Worm (Caenorhabditis elegans) whole organism, L1 larva: Measurements from ENCODE around the gene Y38H6C.25.

Source experiments
- C04F5.9 ChIP-seq: sonication (generic microtip); optimal IDR thresholded peaks from 2 replicates; lab custom pipeline; 2016; ENCODE audit warnings: missing genetic modification characterization, missing compliant biosample characterization
- C34B4.2 ChIP-seq: sonication (generic microtip); optimal IDR thresholded peaks from 2 replicates; lab custom pipeline; 2017; ENCODE audit warnings: mild to moderate bottlenecking, missing genetic modification characterization, missing compliant biosample characterization
- Y116A8C.19 ChIP-seq: sonication (generic microtip); optimal IDR thresholded peaks from 2 replicates; lab custom pipeline; 2016; ENCODE audit warnings: missing compliant biosample characterization, missing genetic modification characterization, borderline replicate concordance
- aly-2 ChIP-seq: fragments of 150-350 bp; optimal IDR thresholded peaks from 2 replicates; lab custom pipeline; 2014; ENCODE audit warnings: missing biosample characterization, missing genetic modification characterization
- ceh-8 ChIP-seq: fragments of 200-800 bp; sonication (Bioruptor generic); optimal IDR thresholded peaks from 2 replicates; lab custom pipeline; 2018; ENCODE audit warnings: mild to moderate bottlenecking, missing genetic modification characterization, moderate library complexity, missing compliant biosample characterization
- dsc-1 ChIP-seq: sonication (generic microtip); optimal IDR thresholded peaks from 2 replicates; lab custom pipeline; 2016; ENCODE audit warnings: mild to moderate bottlenecking, missing genetic modification characterization, missing compliant biosample characterization
- efl-1 ChIP-seq, 4 experiments: fragments of 150-350 bp; optimal IDR thresholded peaks in 3 of 4; peaks in 1 of 4; 1 replicate in 1 of 4; 2 replicates in 3 of 4; lab custom pipeline; 2014; ENCODE audit warnings: missing biosample characterization in 2 of 4, missing genetic modification characterization in 2 of 4, missing genetic modification reagents in 2 of 4
- elt-2 ChIP-seq: sonication (generic microtip); optimal IDR thresholded peaks from 2 replicates; lab custom pipeline; 2016; ENCODE audit warnings: missing genetic modification characterization, mild to moderate bottlenecking, inconsistent platforms, missing compliant biosample characterization, missing genetic modification reagents
- elt-3 ChIP-seq, 6 experiments: fragments of 150-350 bp in 1 of 6; sonication (generic microtip); optimal IDR thresholded peaks; 2 replicates each; lab custom pipeline; 2017 to 2018; ENCODE audit warnings: missing biosample characterization in 6 of 6, missing genetic modification characterization in 6 of 6, inconsistent platforms in 1 of 6
- fkh-4 ChIP-seq: sonication (generic microtip); optimal IDR thresholded peaks from 2 replicates; lab custom pipeline; 2016; ENCODE audit warnings: missing compliant biosample characterization, missing genetic modification characterization, borderline replicate concordance
- fkh-8 ChIP-seq: sonication (generic microtip); optimal IDR thresholded peaks from 2 replicates; lab custom pipeline; 2016; ENCODE audit warnings: mild to moderate bottlenecking, missing genetic modification characterization, missing compliant biosample characterization
- fos-1 ChIP-seq: fragments of 150-350 bp; optimal IDR thresholded peaks from 2 replicates; lab custom pipeline; 2014; ENCODE audit warnings: missing biosample characterization, missing genetic modification characterization
- grh-1 ChIP-seq: fragments of 200-800 bp; sonication (Bioruptor generic); IDR thresholded peaks from 2 replicates; pipeline ENCODE4 v1.3.6; 2022; ENCODE audit warnings: missing genetic modification reagents, missing genetic modification characterization, missing compliant biosample characterization
- hlh-17 ChIP-seq: fragments of 200-800 bp; sonication (Bioruptor generic); optimal IDR thresholded peaks from 2 replicates; lab custom pipeline; 2018; ENCODE audit warnings: missing genetic modification characterization, mild to moderate bottlenecking, missing compliant biosample characterization, moderate library complexity, borderline replicate concordance
- irx-1 ChIP-seq: sonication (generic microtip); optimal IDR thresholded peaks from 2 replicates; lab custom pipeline; 2016; ENCODE audit warnings: missing genetic modification characterization, missing compliant biosample characterization
- isw-1 ChIP-seq: fragments of 200-800 bp; sonication (Bioruptor generic); IDR thresholded peaks from 2 replicates; pipeline ENCODE4 v1.3.6; 2022; ENCODE audit warnings: missing genetic modification characterization, missing compliant biosample characterization
- lin-14 ChIP-seq: fragments of 200-800 bp; sonication (Bioruptor generic); optimal IDR thresholded peaks from 2 replicates; lab custom pipeline; 2018; ENCODE audit warnings: mild to moderate bottlenecking, missing genetic modification characterization, moderate library complexity, missing compliant biosample characterization
- lin-15B ChIP-seq: fragments of 150-350 bp; sonication (generic microtip); optimal IDR thresholded peaks from 3 replicates; lab custom pipeline; 2014; ENCODE audit warnings: missing biosample characterization, missing genetic modification characterization
- lin-35 ChIP-seq, 2 experiments: fragments of 150-350 bp; optimal IDR thresholded peaks; 2 replicates each; lab custom pipeline; 2014; ENCODE audit warnings: missing biosample characterization in 2 of 2, missing genetic modification characterization in 2 of 2, missing genetic modification reagents in 2 of 2
- lsy-2 ChIP-seq, 2 experiments: fragments of 150-350 bp; optimal IDR thresholded peaks; 2 replicates each; lab custom pipeline; 2014; ENCODE audit warnings: missing biosample characterization in 2 of 2, missing genetic modification characterization in 2 of 2
- mab-9 ChIP-seq: fragments of 200-800 bp; sonication (Bioruptor generic); IDR thresholded peaks from 2 replicates; pipeline ENCODE4 v1.3.6; 2022; ENCODE audit warnings: missing genetic modification reagents, missing genetic modification characterization, missing compliant biosample characterization
- mdl-1 ChIP-seq, 2 experiments: fragments of 150-350 bp; optimal IDR thresholded peaks; 2 replicates each; lab custom pipeline; 2014 to 2017; ENCODE audit warnings: missing biosample characterization in 2 of 2, missing genetic modification characterization in 2 of 2, inconsistent platforms in 1 of 2
- nhr-19 ChIP-seq: fragments of 200-800 bp; sonication (Bioruptor generic); conservative IDR thresholded peaks from 2 replicates; pipeline ENCODE4 v1.3.6; 2022; ENCODE audit warnings: missing genetic modification characterization, missing compliant biosample characterization
- nhr-237 ChIP-seq: fragments of 150-350 bp; optimal IDR thresholded peaks from 2 replicates; lab custom pipeline; 2014; ENCODE audit warnings: missing biosample characterization, missing genetic modification characterization
- nhr-28 ChIP-seq: fragments of 150-350 bp; optimal IDR thresholded peaks from 2 replicates; lab custom pipeline; 2014; ENCODE audit warnings: missing biosample characterization, missing genetic modification characterization
- nhr-47 ChIP-seq: sonication (generic microtip); optimal IDR thresholded peaks from 2 replicates; lab custom pipeline; 2016; ENCODE audit warnings: mild to moderate bottlenecking, missing genetic modification characterization, moderate library complexity, missing compliant biosample characterization
- nhr-71 ChIP-seq: sonication (generic microtip); optimal IDR thresholded peaks from 2 replicates; lab custom pipeline; 2016; ENCODE audit warnings: mild to moderate bottlenecking, missing genetic modification characterization, moderate library complexity, missing compliant biosample characterization
- nhr-76 ChIP-seq: sonication (generic microtip); optimal IDR thresholded peaks from 2 replicates; lab custom pipeline; 2017; ENCODE audit warnings: missing biosample characterization, missing genetic modification characterization
- nhr-85 ChIP-seq: sonication (generic microtip); peaks from one replicate; lab custom pipeline; 2016; ENCODE audit warnings: missing genetic modification characterization, inconsistent platforms, missing compliant biosample characterization
- nhr-90 ChIP-seq: sonication (generic microtip); optimal IDR thresholded peaks from 2 replicates; lab custom pipeline; 2016; ENCODE audit warnings: mild to moderate bottlenecking, missing genetic modification characterization, missing compliant biosample characterization; ENCODE audit not compliant: poor library complexity
- pag-3 ChIP-seq: sonication (generic microtip); optimal IDR thresholded peaks from 2 replicates; lab custom pipeline; 2017; ENCODE audit warnings: missing genetic modification characterization, mild to moderate bottlenecking, missing compliant biosample characterization, antibody characterized with exemption, borderline replicate concordance; ENCODE audit not compliant: insufficient read depth
- pax-3 ChIP-seq: fragments of 200-800 bp; sonication (Bioruptor generic); optimal IDR thresholded peaks from 2 replicates; lab custom pipeline; 2018; ENCODE audit warnings: mild to moderate bottlenecking, missing genetic modification characterization, moderate library complexity, missing compliant biosample characterization
- pqm-1 ChIP-seq: sonication (generic microtip); optimal IDR thresholded peaks from 3 replicates; lab custom pipeline; 2017; ENCODE audit warnings: missing biosample characterization, missing genetic modification characterization
- snu-23 ChIP-seq: sonication (generic microtip); optimal IDR thresholded peaks from 2 replicates; lab custom pipeline; 2016; ENCODE audit warnings: missing genetic modification characterization, missing compliant biosample characterization
- swsn-7 ChIP-seq: sonication (generic microtip); optimal IDR thresholded peaks from 2 replicates; lab custom pipeline; 2016; ENCODE audit warnings: missing genetic modification characterization, missing compliant biosample characterization
- unc-130 ChIP-seq: fragments of 150-350 bp; optimal IDR thresholded peaks from 2 replicates; lab custom pipeline; 2017; ENCODE audit warnings: missing biosample characterization, missing genetic modification characterization, inconsistent platforms
- ztf-11 ChIP-seq, 2 experiments: sonication (generic microtip); optimal IDR thresholded peaks; 2 replicates each; lab custom pipeline; 2016 to 2017; ENCODE audit warnings: missing genetic modification characterization in 2 of 2, missing biosample characterization in 1 of 2, missing compliant biosample characterization in 1 of 2

Y38H6C.25 gene

ce11 chrV:20497537-20497936 lies 21.5 kb upstream of the Y38H6C.25 start:
- no peak for TF ChIP-seq efl-1 (optimal IDR thresholded peaks at IDR 0.05; lab: Kevin White, UChicago)
- peak in 1 of 2 experiments; percentile 25 for TF ChIP-seq efl-1 (GFP tag; optimal IDR thresholded peaks at IDR 0.05 in 1 of 2; lab: Kevin White, UChicago)
- peak; percentile 38 for TF ChIP-seq elt-2 (tag; lab: Kevin White, UChicago)
- TF ChIP-seq C04F5.9 (tag; lab: Kevin White, UChicago): no peak
- no peak for TF ChIP-seq nhr-85 (tag; lab: Kevin White, UChicago)

- no peak for TF ChIP-seq fkh-4 (tag; lab: Kevin White, UChicago)
- no peak for TF ChIP-seq grh-1 (GFP tag; lab: Robert Waterston, UW)
- peak; percentile 15 for TF ChIP-seq lin-14
- TF ChIP-seq fos-1 (tag; lab: Kevin White, UChicago): no peak
- peak in 1 of 2 experiments; percentile 12 for TF ChIP-seq mdl-1 (tag; optimal IDR thresholded peaks at IDR 0.05; lab: Kevin White, UChicago)
- no peak for TF ChIP-seq nhr-47
- no peak for TF ChIP-seq nhr-85 (tag; lab: Kevin White, UChicago)
- TF ChIP-seq nhr-76: no peak
- TF ChIP-seq nhr-237: no peak
- TF ChIP-seq nhr-90 (tag; lab: Kevin White, UChicago): no peak
- TF ChIP-seq nhr-28 (tag; lab: Kevin White, UChicago): no peak
- TF ChIP-seq isw-1 (GFP tag; lab: Robert Waterston, UW): no peak
- TF ChIP-seq mab-9 (GFP tag; lab: Robert Waterston, UW): no peak
- TF ChIP-seq nhr-71 (tag; lab: Kevin White, UChicago): peak; percentile 18
- peak in 1 of 2 experiments; percentile 15 for TF ChIP-seq lin-35 (GFP tag; optimal IDR thresholded peaks at IDR 0.05; lab: Kevin White, UChicago)
- TF ChIP-seq swsn-7: no peak
- TF ChIP-seq elt-3 (tag; optimal IDR thresholded peaks at IDR 0.05; lab: Kevin White, UChicago): no peak
- no peak for TF ChIP-seq Y116A8C.19 (tag; lab: Kevin White, UChicago)
- TF ChIP-seq C04F5.9 (tag; lab: Kevin White, UChicago): no peak
- no peak for TF ChIP-seq fkh-8
- no peak for TF ChIP-seq pag-3
- TF ChIP-seq snu-23: no peak
- TF ChIP-seq pqm-1 (tag; lab: Kevin White, UChicago): no peak
- no peak for TF ChIP-seq hlh-17 (GFP tag; lab: Kevin White, UChicago)
- TF ChIP-seq lsy-2 (tag; optimal IDR thresholded peaks at IDR 0.05; lab: Kevin White, UChicago): no peak
- no peak for TF ChIP-seq nhr-19 (GFP tag; lab: Robert Waterston, UW)
- TF ChIP-seq lin-15B (tag; lab: Kevin White, UChicago): no peak
- peak; percentile 72 for TF ChIP-seq elt-2 (tag; lab: Kevin White, UChicago)
- no peak for TF ChIP-seq C34B4.2
These were observed 20.0 kb upstream of the Y38H6C.25 start, which contains the start of gene dct-16 for ce11 chrV:20498980-20499379. Gene dct-16 (minus strand): TSS chrV:20499057.

- no peak for TF ChIP-seq unc-130 (tag; lab: Kevin White, UChicago)
These were observed 19.4 kb upstream of the Y38H6C.25 start for ce11 chrV:20499642-20500041.

- TF ChIP-seq efl-1 (optimal IDR thresholded peaks at IDR 0.05; lab: Kevin White, UChicago): no peak
- peak in 1 of 2 experiments; percentile 1 for TF ChIP-seq efl-1 (GFP tag; optimal IDR thresholded peaks at IDR 0.05 in 1 of 2; lab: Kevin White, UChicago)
- peak; percentile 14 for TF ChIP-seq fkh-8
- TF ChIP-seq ztf-11 (tag; optimal IDR thresholded peaks at IDR 0.05; lab: Kevin White, UChicago): no peak
These were observed 18.6 kb upstream of the Y38H6C.25 start, which contains the start of gene dct-14 for ce11 chrV:20500405-20500804. Gene dct-14 (minus strand): TSS chrV:20500505.

ce11 chrV:20504997-20505396 lies 14.0 kb upstream of the Y38H6C.25 start, which contains the start of gene Y38H6C.4:
Gene Y38H6C.4 (minus strand): TSS chrV:20505097.
- no peak for TF ChIP-seq aly-2 (tag; lab: Kevin White, UChicago)
- TF ChIP-seq dsc-1 (tag; lab: Kevin White, UChicago): no peak
- no peak for TF ChIP-seq nhr-19 (GFP tag; lab: Robert Waterston, UW)
- TF ChIP-seq ceh-8: no peak
- no peak for TF ChIP-seq lin-35 (GFP tag; optimal IDR thresholded peaks at IDR 0.05; lab: Kevin White, UChicago)
- no peak for TF ChIP-seq isw-1 (GFP tag; lab: Robert Waterston, UW)
- no peak for TF ChIP-seq irx-1 (tag; lab: Kevin White, UChicago)
- no peak for TF ChIP-seq pax-3
